Fruit fly (Drosophila melanogaster): ENCODE measurements around the gene Septin2.
A peak's percentile ranks its signal among the peaks of the same experiment; 100 is the strongest.

- peak; percentile 58 to 66 for TF ChIP-seq CTCF (optimal IDR thresholded peaks at IDR 0.05)
- TF ChIP-seq CG8478 (optimal IDR thresholded peaks at IDR 0.05) = no peak
Observed at dm6 chr3R:20557415-20558105, 30.6 kb downstream of the Septin2 start, which contains the start of the genes DPCoAC and CG5180.
